In genomic region chrX:11715263-11715659, dm6 we compare ENCODE assay signal across 5 fruit fly cellular contexts.
A peak's percentile ranks its signal among the peaks of the same experiment; 100 is the strongest.
TF ChIP-seq lines count a peak whose summit lies in the region.

Gene Amun (minus strand): TSS chrX:11715565.

- no peak for TF ChIP-seq CTCF in whole organism, embryonic (GFP tag; optimal IDR thresholded peaks at IDR 0.05; lab: Kevin White, UChicago)

TF ChIP-seq in whole organism, adult, 20 proteins besides CTCF, POLR2A, EP300 and RAD21:
- TF ChIP-seq CG7045 (GFP tag; optimal IDR thresholded peaks at IDR 0.05; lab: Kevin White, UChicago) (no peak), toe (GFP tag; optimal IDR thresholded peaks at IDR 0.05; lab: Kevin White, UChicago) (peak; percentile 27), CG12768 (GFP tag; optimal IDR thresholded peaks at IDR 0.05; lab: Kevin White, UChicago) (no peak), Clk (GFP tag; optimal IDR thresholded peaks at IDR 0.05; lab: Kevin White, UChicago) (no peak), CG14711 (tag; optimal IDR thresholded peaks at IDR 0.05; lab: Kevin White, UChicago) (peak; percentile 46), cic (GFP tag; optimal IDR thresholded peaks at IDR 0.05; lab: Kevin White, UChicago) (no peak), Hr96 (GFP tag; optimal IDR thresholded peaks at IDR 0.05; lab: Kevin White, UChicago) (peak; percentile 39), CG7101 (tag; optimal IDR thresholded peaks at IDR 0.05; lab: Kevin White, UChicago) (peak; percentile 48), bab1 (GFP tag; optimal IDR thresholded peaks at IDR 0.05; lab: Kevin White, UChicago) (peak; percentile 48), Crg-1 (GFP tag; optimal IDR thresholded peaks at IDR 0.05; lab: Kevin White, UChicago) (peak; percentile 69), CG1620 (GFP tag; optimal IDR thresholded peaks at IDR 0.05; lab: Kevin White, UChicago) (peak; percentile 72), CG33017 (tag; optimal IDR thresholded peaks at IDR 0.05; lab: Kevin White, UChicago) (peak; percentile 15), tj (GFP tag; optimal IDR thresholded peaks at IDR 0.05; lab: Kevin White, UChicago) (peak; percentile 67), kay (GFP tag; lab: Kevin White, UChicago; ENCODE audit: borderline replicate concordance) (no peak)
TF ChIP-seq in whole organism, adult: peak in this region for 9.

TF ChIP-seq in whole organism, embryonic, 481 proteins besides CTCF, POLR2A, EP300 and RAD21 (continues in another document):
- no peak for TF ChIP-seq CG4730 (GFP tag; IDR thresholded peaks at IDR 0.05; lab: Robert Waterston, UW)
- TF ChIP-seq bbx (GFP tag; IDR thresholded peaks at IDR 0.05; lab: Robert Waterston, UW; ENCODE audit: partially characterized antibody), result no peak
- TF ChIP-seq vvl (GFP tag; IDR thresholded peaks at IDR 0.05; lab: Robert Waterston, UW), result peak; percentile 14; the same call in 1 of the 2 replicates
- TF ChIP-seq Hr51 (GFP tag; optimal IDR thresholded peaks at IDR 0.05; lab: Kevin White, UChicago), result no peak
- TF ChIP-seq CG13775 (GFP tag; optimal IDR thresholded peaks at IDR 0.05; lab: Kevin White, UChicago), result no peak
- TF ChIP-seq gt (GFP tag; IDR thresholded peaks at IDR 0.05; lab: Robert Waterston, UW), result no peak
- TF ChIP-seq CG6854 (GFP tag; optimal IDR thresholded peaks at IDR 0.05; lab: Kevin White, UChicago), result no peak
- TF ChIP-seq dati (GFP tag; IDR thresholded peaks at IDR 0.05; lab: Robert Waterston, UW), result no peak
- no peak for TF ChIP-seq tll (GFP tag; optimal IDR thresholded peaks at IDR 0.05; lab: Kevin White, UChicago)
- TF ChIP-seq slp2 (GFP tag; optimal IDR thresholded peaks at IDR 0.05; lab: Kevin White, UChicago), result peak; percentile 12
- no peak for TF ChIP-seq CG13296 (GFP tag; optimal IDR thresholded peaks at IDR 0.05; lab: Kevin White, UChicago)
- peak; percentile 7 for TF ChIP-seq CG17802 (tag; optimal IDR thresholded peaks at IDR 0.05; lab: Kevin White, UChicago)
- TF ChIP-seq Hr39 (optimal IDR thresholded peaks at IDR 0.05; lab: Kevin White, UChicago), result no peak
- TF ChIP-seq Hr3 (GFP tag; optimal IDR thresholded peaks at IDR 0.05; lab: Kevin White, UChicago), result no peak
- TF ChIP-seq knrl (GFP tag; IDR thresholded peaks at IDR 0.05; lab: Robert Waterston, UW; ENCODE audit: partially characterized antibody), result no peak
- TF ChIP-seq fu2 (GFP tag; optimal IDR thresholded peaks at IDR 0.05; lab: Kevin White, UChicago), result peak; percentile 15
- TF ChIP-seq pnt (GFP tag; optimal IDR thresholded peaks at IDR 0.05; lab: Kevin White, UChicago), result no peak
- TF ChIP-seq Sry-δ (GFP tag; optimal IDR thresholded peaks at IDR 0.05; lab: Kevin White, UChicago), result no peak
- TF ChIP-seq crol (GFP tag; IDR thresholded peaks at IDR 0.05; lab: Robert Waterston, UW), result no peak
- TF ChIP-seq h (optimal IDR thresholded peaks at IDR 0.05; lab: Kevin White, UChicago), result no peak

TF ChIP-seq in whole organism, prepupa, 60 proteins besides CTCF, POLR2A, EP300 and RAD21 (continues in another document):
- TF ChIP-seq salr (GFP tag; optimal IDR thresholded peaks at IDR 0.05; lab: Kevin White, UChicago), result peak in 1 of 2 experiments; percentile 63
- TF ChIP-seq fkh (GFP tag; optimal IDR thresholded peaks at IDR 0.05; lab: Kevin White, UChicago), result peak; percentile 62
- TF ChIP-seq cyc (GFP tag; optimal IDR thresholded peaks at IDR 0.05; lab: Kevin White, UChicago), result peak; percentile 25
- peak; percentile 7 for TF ChIP-seq CG11902 (GFP tag; optimal IDR thresholded peaks at IDR 0.05; lab: Kevin White, UChicago)
- peak; percentile 22 for TF ChIP-seq Ets21C (GFP tag; optimal IDR thresholded peaks at IDR 0.05; lab: Kevin White, UChicago)
- peak; percentile 41 for TF ChIP-seq vri (GFP tag; optimal IDR thresholded peaks at IDR 0.05; lab: Kevin White, UChicago)
- no peak for TF ChIP-seq CG11762 (GFP tag; optimal IDR thresholded peaks at IDR 0.05; lab: Kevin White, UChicago; ENCODE audit: insufficient read depth)
- TF ChIP-seq CG16779 (tag; optimal IDR thresholded peaks at IDR 0.05; lab: Kevin White, UChicago), result no peak
- TF ChIP-seq acj6 (GFP tag; optimal IDR thresholded peaks at IDR 0.05; lab: Kevin White, UChicago), result peak; percentile 57
- TF ChIP-seq Hr4 (GFP tag; optimal IDR thresholded peaks at IDR 0.05; lab: Kevin White, UChicago), result peak; percentile 5
- TF ChIP-seq CG3032 (tag; optimal IDR thresholded peaks at IDR 0.05; lab: Kevin White, UChicago), result peak; percentile 42
- TF ChIP-seq CG32006 (GFP tag; optimal IDR thresholded peaks at IDR 0.05; lab: Kevin White, UChicago), result peak; percentile 64
- 0 out of 3 replicates have a peak, but pooled peaks have one; percentile 20 for TF ChIP-seq CG8119 (GFP tag; IDR thresholded peaks at IDR 0.05; lab: Robert Waterston, UW)
- no peak for TF ChIP-seq ss (GFP tag; optimal IDR thresholded peaks at IDR 0.05; lab: Kevin White, UChicago)
- peak; percentile 6 for TF ChIP-seq spab (GFP tag; optimal IDR thresholded peaks at IDR 0.05; lab: Kevin White, UChicago)
- TF ChIP-seq Lpt (GFP tag; optimal IDR thresholded peaks at IDR 0.05; lab: Kevin White, UChicago), result no peak
- peak; percentile 44 for TF ChIP-seq net (GFP tag; optimal IDR thresholded peaks at IDR 0.05; lab: Kevin White, UChicago)
- no peak for TF ChIP-seq CG8319 (GFP tag; optimal IDR thresholded peaks at IDR 0.05; lab: Kevin White, UChicago)
- TF ChIP-seq CG6276 (GFP tag; optimal IDR thresholded peaks at IDR 0.05; lab: Kevin White, UChicago), result peak; percentile 33
- peak; percentile 36 for TF ChIP-seq Eip75B (GFP tag; optimal IDR thresholded peaks at IDR 0.05; lab: Kevin White, UChicago)

TF ChIP-seq in whole organism, pupa, 21 proteins besides CTCF, POLR2A, EP300 and RAD21:
- peak; percentile 34 for TF ChIP-seq Pif1B (GFP tag; optimal IDR thresholded peaks at IDR 0.05; lab: Kevin White, UChicago)
- TF ChIP-seq rn (GFP tag; IDR thresholded peaks at IDR 0.05; lab: Robert Waterston, UW), result no peak
- peak; percentile 45 for TF ChIP-seq Pif1A (GFP tag; optimal IDR thresholded peaks at IDR 0.05; lab: Kevin White, UChicago)
- TF ChIP-seq CG13204 (GFP tag; optimal IDR thresholded peaks at IDR 0.05; lab: Kevin White, UChicago), result no peak
- TF ChIP-seq fd96Ca (GFP tag; IDR thresholded peaks at IDR 0.05; lab: Robert Waterston, UW), result no peak; the same call in none of the 3 replicates
- TF ChIP-seq D1 (tag; optimal IDR thresholded peaks at IDR 0.05; lab: Kevin White, UChicago), result peak; percentile 22
- TF ChIP-seq CG8159 (tag; optimal IDR thresholded peaks at IDR 0.05; lab: Kevin White, UChicago), result peak; percentile 43
- peak; percentile 31 for TF ChIP-seq CG4496 (GFP tag; IDR thresholded peaks at IDR 0.05; lab: Robert Waterston, UW)
- peak; percentile 19 for TF ChIP-seq Snoo (tag; optimal IDR thresholded peaks at IDR 0.05; lab: Kevin White, UChicago)
- TF ChIP-seq CG12605 (GFP tag; IDR thresholded peaks at IDR 0.05; lab: Robert Waterston, UW), result no peak
- TF ChIP-seq CG34367 (tag; optimal IDR thresholded peaks at IDR 0.05; lab: Kevin White, UChicago), result no peak
- TF ChIP-seq CG15710 (tag; optimal IDR thresholded peaks at IDR 0.05; lab: Kevin White, UChicago), result peak; percentile 52
- peak; percentile 47 for TF ChIP-seq CG17806 (tag; optimal IDR thresholded peaks at IDR 0.05; lab: Kevin White, UChicago)
- TF ChIP-seq CG10348 (GFP tag; IDR thresholded peaks at IDR 0.05; lab: Robert Waterston, UW), result no peak
- no peak for TF ChIP-seq EcR (GFP tag; optimal IDR thresholded peaks at IDR 0.05; lab: Kevin White, UChicago)
- no peak for TF ChIP-seq gl (tag; optimal IDR thresholded peaks at IDR 0.05; lab: Kevin White, UChicago)
- TF ChIP-seq Ets98B (GFP tag; IDR thresholded peaks at IDR 0.05; lab: Robert Waterston, UW), result no peak
- TF ChIP-seq CG32121 (GFP tag; IDR thresholded peaks at IDR 0.05; lab: Robert Waterston, UW), result no peak
- peak; percentile 52 for TF ChIP-seq CG14655 (GFP tag; optimal IDR thresholded peaks at IDR 0.05; lab: Kevin White, UChicago)
- peak; percentile 44 for TF ChIP-seq CG9948 (tag; optimal IDR thresholded peaks at IDR 0.05; lab: Kevin White, UChicago)
- TF ChIP-seq CG8301 (tag; optimal IDR thresholded peaks at IDR 0.05; lab: Kevin White, UChicago), result peak; percentile 57

TF ChIP-seq in whole organism, wandering third instar larva, 38 proteins besides CTCF, POLR2A, EP300 and RAD21:
- TF ChIP-seq CG9705 (GFP tag; optimal IDR thresholded peaks at IDR 0.05; lab: Kevin White, UChicago) (peak; percentile 1), OdsH (GFP tag; optimal IDR thresholded peaks at IDR 0.05; lab: Kevin White, UChicago) (peak; percentile 40), woc (GFP tag; optimal IDR thresholded peaks at IDR 0.05; lab: Kevin White, UChicago) (peak; percentile 70), Jra (GFP tag; optimal IDR thresholded peaks at IDR 0.05; lab: Kevin White, UChicago) (peak; percentile 45), CG32264 (GFP tag; optimal IDR thresholded peaks at IDR 0.05; lab: Kevin White, UChicago) (no peak), dmrt93B (GFP tag; optimal IDR thresholded peaks at IDR 0.05; lab: Kevin White, UChicago) (no peak), pan (optimal IDR thresholded peaks at IDR 0.05; lab: Kevin White, UChicago) (no peak), Rel (GFP tag; optimal IDR thresholded peaks at IDR 0.05; lab: Kevin White, UChicago) (peak; percentile 11), Rel (tag; optimal IDR thresholded peaks at IDR 0.05; lab: Kevin White, UChicago) (no peak), h (GFP tag; optimal IDR thresholded peaks at IDR 0.05; lab: Kevin White, UChicago) (peak; percentile 59), HLH106 (tag; optimal IDR thresholded peaks at IDR 0.05; lab: Kevin White, UChicago) (peak; percentile 54), ey (GFP tag; optimal IDR thresholded peaks at IDR 0.05; lab: Kevin White, UChicago) (peak; percentile 49), br (GFP tag; optimal IDR thresholded peaks at IDR 0.05; lab: Kevin White, UChicago) (peak; percentile 5), Hr83 (GFP tag; optimal IDR thresholded peaks at IDR 0.05; lab: Kevin White, UChicago; ENCODE audit: poor library complexity, severe bottlenecking) (peak; percentile 68), foxo (GFP tag; optimal IDR thresholded peaks at IDR 0.05; lab: Kevin White, UChicago) (peak in 1 of 2 experiments; percentile 57), Hnf4 (GFP tag; optimal IDR thresholded peaks at IDR 0.05; lab: Kevin White, UChicago) (peak; percentile 61), Sp1 (GFP tag; optimal IDR thresholded peaks at IDR 0.05; lab: Kevin White, UChicago) (peak; percentile 58), fru (GFP tag; optimal IDR thresholded peaks at IDR 0.05; lab: Kevin White, UChicago) (peak; percentile 64), CrebA (GFP tag; optimal IDR thresholded peaks at IDR 0.05; lab: Kevin White, UChicago; ENCODE audit: borderline replicate concordance) (no peak)
